Worm (Caenorhabditis elegans) whole organism, late embryonic: ENCODE data around the gene fbxc-58.

Experiments
- ama-1 ChIP-seq: fragments of 150-350 bp; optimal IDR thresholded peaks from 2 replicates; lab custom pipeline; 2014
- dve-1 ChIP-seq: sonication (generic microtip); optimal IDR thresholded peaks from 2 replicates; lab custom pipeline; 2017; ENCODE audit warnings: antibody characterized with exemption, mild to moderate bottlenecking, missing genetic modification characterization, missing compliant biosample characterization
- hlh-13 ChIP-seq: fragments of 200-800 bp; sonication (Bioruptor generic); optimal IDR thresholded peaks from 2 replicates; lab custom pipeline; 2018; ENCODE audit warnings: mild to moderate bottlenecking, missing genetic modification characterization, missing compliant biosample characterization
- hlh-30 ChIP-seq: sonication (generic microtip); optimal IDR thresholded peaks from 2 replicates; lab custom pipeline; 2017; ENCODE audit warnings: antibody characterized with exemption, missing genetic modification characterization, missing compliant biosample characterization; ENCODE audit not compliant: insufficient read depth

ce11 chrIV:9376550-9376949, 5.2 kb downstream of the fbxc-58 start:
- TF ChIP-seq ama-1 (lab: Kevin White, UChicago) = no peak
- TF ChIP-seq hlh-13 (GFP tag; lab: Kevin White, UChicago) = no peak
- TF ChIP-seq dve-1 = no peak
- no peak for TF ChIP-seq hlh-30 (tag; lab: Kevin White, UChicago)
